Fruit fly (Drosophila melanogaster): Measurements from ENCODE around the gene nAChRalpha6.
A peak's percentile ranks its signal among the peaks of the same experiment; 100 is the strongest.

The nAChRalpha6 gene

dm6 chr2L:9894871-9895364, 8.9 kb upstream of the nAChRalpha6 start, which contains the start of gene Bka:
Gene Bka, plus strand, starts transcription at chr2L:9895287.
- TF ChIP-seq dsf (GFP tag; optimal IDR thresholded peaks at IDR 0.05; ENCODE audit: borderline replicate concordance), result no peak
- TF ChIP-seq OdsH (GFP tag; optimal IDR thresholded peaks at IDR 0.05), result peak; percentile 60
- TF ChIP-seq Mio (GFP tag; optimal IDR thresholded peaks at IDR 0.05), result no peak
- TF ChIP-seq GATAd (GFP tag; optimal IDR thresholded peaks at IDR 0.05), result no peak
- no peak for TF ChIP-seq CG32264 (GFP tag; optimal IDR thresholded peaks at IDR 0.05)
- TF ChIP-seq Hnf4 (GFP tag; optimal IDR thresholded peaks at IDR 0.05), result peak; percentile 66
- no peak for TF ChIP-seq usp (GFP tag; optimal IDR thresholded peaks at IDR 0.05)
- TF ChIP-seq Vsx2 (GFP tag; optimal IDR thresholded peaks at IDR 0.05; ENCODE audit: partially characterized antibody), result no peak
- peak; percentile 56 for TF ChIP-seq h (GFP tag; optimal IDR thresholded peaks at IDR 0.05)
- TF ChIP-seq Sp1 (GFP tag; optimal IDR thresholded peaks at IDR 0.05), result peak; percentile 76
- no peak for TF ChIP-seq N (GFP tag; optimal IDR thresholded peaks at IDR 0.05)
- TF ChIP-seq Hr83 (GFP tag; optimal IDR thresholded peaks at IDR 0.05; ENCODE audit: poor library complexity, severe bottlenecking), result no peak
- peak; percentile 49 for TF ChIP-seq HLH106 (tag; optimal IDR thresholded peaks at IDR 0.05)
- peak; percentile 55 for TF ChIP-seq sage (GFP tag; optimal IDR thresholded peaks at IDR 0.05)
- TF ChIP-seq dl (GFP tag; optimal IDR thresholded peaks at IDR 0.05; ENCODE audit: insufficient read depth in 1 of 2, partially characterized antibody in 2 of 2), result no peak
- peak; percentile 76 for TF ChIP-seq rgr (GFP tag; optimal IDR thresholded peaks at IDR 0.05)
- no peak for TF ChIP-seq ey (GFP tag; optimal IDR thresholded peaks at IDR 0.05)
- peak; percentile 86 for TF ChIP-seq brk (GFP tag; optimal IDR thresholded peaks at IDR 0.05)
- no peak for TF ChIP-seq pan (optimal IDR thresholded peaks at IDR 0.05)
- peak; percentile 36 for TF ChIP-seq br (GFP tag; optimal IDR thresholded peaks at IDR 0.05)
- TF ChIP-seq Jra (GFP tag; optimal IDR thresholded peaks at IDR 0.05), result no peak
- no peak for TF ChIP-seq Rel (GFP tag; optimal IDR thresholded peaks at IDR 0.05)
- peak; percentile 50 for TF ChIP-seq Rel (tag; optimal IDR thresholded peaks at IDR 0.05)
- TF ChIP-seq Myc (optimal IDR thresholded peaks at IDR 0.05), result peak; percentile 82
- TF ChIP-seq lola (GFP tag; optimal IDR thresholded peaks at IDR 0.05), result no peak
- peak; percentile 52 for TF ChIP-seq sv (GFP tag; optimal IDR thresholded peaks at IDR 0.05)
- no peak for TF ChIP-seq jim (GFP tag; optimal IDR thresholded peaks at IDR 0.05)
- TF ChIP-seq psq (GFP tag; optimal IDR thresholded peaks at IDR 0.05), result peak; percentile 21
- no peak for TF ChIP-seq Abd-B (GFP tag; optimal IDR thresholded peaks at IDR 0.05)
- no peak for TF ChIP-seq CrebA (GFP tag; optimal IDR thresholded peaks at IDR 0.05; ENCODE audit: borderline replicate concordance)
- no peak for TF ChIP-seq dmrt93B (GFP tag; optimal IDR thresholded peaks at IDR 0.05)
- no peak for TF ChIP-seq Dif (GFP tag; optimal IDR thresholded peaks at IDR 0.05; ENCODE audit: partially characterized antibody)
- peak in 1 of 2 experiments; percentile 43 for TF ChIP-seq foxo (GFP tag; optimal IDR thresholded peaks at IDR 0.05)
- TF ChIP-seq fru (GFP tag; optimal IDR thresholded peaks at IDR 0.05), result no peak
- TF ChIP-seq CG9705 (GFP tag; optimal IDR thresholded peaks at IDR 0.05), result peak; percentile 30
- no peak for TF ChIP-seq Hr78 (GFP tag; optimal IDR thresholded peaks at IDR 0.05)
- TF ChIP-seq tai (GFP tag; optimal IDR thresholded peaks at IDR 0.05), result no peak
- no peak for TF ChIP-seq woc (GFP tag; optimal IDR thresholded peaks at IDR 0.05)
- TF ChIP-seq Dfd (GFP tag; optimal IDR thresholded peaks at IDR 0.05), result no peak

DNA sequence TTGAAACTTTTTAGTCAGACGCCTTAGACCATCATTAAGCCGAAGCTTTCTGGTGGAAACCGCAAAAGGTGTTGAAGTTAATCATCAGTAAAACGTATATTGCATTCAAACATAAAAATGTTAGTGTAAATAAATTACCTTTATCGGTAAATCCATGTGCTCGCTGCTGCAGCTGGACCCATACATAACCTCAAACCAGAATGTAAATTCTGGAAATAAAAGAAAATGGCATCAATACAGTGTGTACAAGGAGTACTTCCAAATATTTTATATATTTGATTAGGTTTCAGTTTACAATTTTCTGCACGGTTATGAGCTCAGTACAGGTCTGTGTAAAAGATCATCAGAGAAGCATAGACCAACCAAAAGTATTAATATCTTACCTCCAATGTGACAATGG, 8.1 kb upstream of the nAChRalpha6 start:
- peak; percentile 49 for TF ChIP-seq rgr (GFP tag; optimal IDR thresholded peaks at IDR 0.05)
- TF ChIP-seq jim (GFP tag; optimal IDR thresholded peaks at IDR 0.05), result no peak

dm6 chr2L:9893183-9893582, 7.1 kb upstream of the nAChRalpha6 start, which contains the start of gene mtDNA-helicase:
Gene mtDNA-helicase, minus strand, starts transcription at chr2L:9893446.
- TF ChIP-seq ey (GFP tag; optimal IDR thresholded peaks at IDR 0.05) (no peak), Myc (optimal IDR thresholded peaks at IDR 0.05) (peak; percentile 5), rgr (GFP tag; optimal IDR thresholded peaks at IDR 0.05) (peak; percentile 0)

Data from whole organism, wandering third instar larva.